Fruit fly (Drosophila melanogaster): Measurements from ENCODE around the gene bi.

bi gene

dm6 chrX:4423837-4424449, 11.3 kb downstream of the bi start:
- no peak for TF ChIP-seq Myc (optimal IDR thresholded peaks at IDR 0.05)
- no peak for TF ChIP-seq insv (optimal IDR thresholded peaks at IDR 0.05)
- TF ChIP-seq Sin3A (optimal IDR thresholded peaks at IDR 0.05), result no peak
- no peak for TF ChIP-seq ttk (optimal IDR thresholded peaks at IDR 0.05)
- TF ChIP-seq psq (optimal IDR thresholded peaks at IDR 0.05), result no peak
- no peak for TF ChIP-seq h (optimal IDR thresholded peaks at IDR 0.05)

- TF ChIP-seq insv (optimal IDR thresholded peaks at IDR 0.05), result no peak
- no peak for TF ChIP-seq Myc (optimal IDR thresholded peaks at IDR 0.05)
- no peak for TF ChIP-seq ttk (optimal IDR thresholded peaks at IDR 0.05)
- TF ChIP-seq h (optimal IDR thresholded peaks at IDR 0.05), result no peak
- TF ChIP-seq psq (optimal IDR thresholded peaks at IDR 0.05), result no peak
- no peak for TF ChIP-seq Sin3A (optimal IDR thresholded peaks at IDR 0.05)
Observed at dm6 chrX:4425016-4425415, 12.4 kb downstream of the bi start.

dm6 chrX:4426740-4427338, 14.2 kb downstream of the bi start:
- TF ChIP-seq h (optimal IDR thresholded peaks at IDR 0.05) (no peak), psq (optimal IDR thresholded peaks at IDR 0.05) (no peak), Sin3A (optimal IDR thresholded peaks at IDR 0.05) (no peak), ttk (optimal IDR thresholded peaks at IDR 0.05) (no peak), insv (optimal IDR thresholded peaks at IDR 0.05) (no peak), Myc (optimal IDR thresholded peaks at IDR 0.05) (no peak)

dm6 chrX:4434948-4435639, 22.4 kb downstream of the bi start:
- TF ChIP-seq ttk (optimal IDR thresholded peaks at IDR 0.05) (no peak), Myc (optimal IDR thresholded peaks at IDR 0.05) (no peak), psq (optimal IDR thresholded peaks at IDR 0.05) (no peak), insv (optimal IDR thresholded peaks at IDR 0.05) (no peak), Sin3A (optimal IDR thresholded peaks at IDR 0.05) (no peak), h (optimal IDR thresholded peaks at IDR 0.05) (no peak)

- no peak for TF ChIP-seq Sin3A (optimal IDR thresholded peaks at IDR 0.05)
- no peak for TF ChIP-seq Myc (optimal IDR thresholded peaks at IDR 0.05)
- TF ChIP-seq insv (optimal IDR thresholded peaks at IDR 0.05), result no peak
- no peak for TF ChIP-seq psq (optimal IDR thresholded peaks at IDR 0.05)
- no peak for TF ChIP-seq h (optimal IDR thresholded peaks at IDR 0.05)
- TF ChIP-seq ttk (optimal IDR thresholded peaks at IDR 0.05), result no peak
Observed at dm6 chrX:4438802-4439201, 26.1 kb downstream of the bi start.

- TF ChIP-seq psq (optimal IDR thresholded peaks at IDR 0.05) (no peak), insv (optimal IDR thresholded peaks at IDR 0.05) (no peak), ttk (optimal IDR thresholded peaks at IDR 0.05) (no peak), Sin3A (optimal IDR thresholded peaks at IDR 0.05) (no peak), h (optimal IDR thresholded peaks at IDR 0.05) (no peak), Myc (optimal IDR thresholded peaks at IDR 0.05) (no peak)
Observed at dm6 chrX:4442506-4442905, 29.9 kb downstream of the bi start.

dm6 chrX:4444810-4445209, 32.2 kb downstream of the bi start:
- TF ChIP-seq Sin3A (optimal IDR thresholded peaks at IDR 0.05) (no peak), ttk (optimal IDR thresholded peaks at IDR 0.05) (no peak), psq (optimal IDR thresholded peaks at IDR 0.05) (no peak), Myc (optimal IDR thresholded peaks at IDR 0.05) (no peak), insv (optimal IDR thresholded peaks at IDR 0.05) (no peak), h (optimal IDR thresholded peaks at IDR 0.05) (no peak)

- TF ChIP-seq Sin3A (optimal IDR thresholded peaks at IDR 0.05) (no peak), h (optimal IDR thresholded peaks at IDR 0.05) (no peak), psq (optimal IDR thresholded peaks at IDR 0.05) (no peak), insv (optimal IDR thresholded peaks at IDR 0.05) (no peak), Myc (optimal IDR thresholded peaks at IDR 0.05) (no peak), ttk (optimal IDR thresholded peaks at IDR 0.05) (no peak)
Observed at dm6 chrX:4446009-4446408, 33.4 kb downstream of the bi start.

- TF ChIP-seq insv (optimal IDR thresholded peaks at IDR 0.05) (no peak), h (optimal IDR thresholded peaks at IDR 0.05) (no peak), psq (optimal IDR thresholded peaks at IDR 0.05) (no peak), ttk (optimal IDR thresholded peaks at IDR 0.05) (no peak), Myc (optimal IDR thresholded peaks at IDR 0.05) (no peak), Sin3A (optimal IDR thresholded peaks at IDR 0.05) (no peak)
Observed at dm6 chrX:4447584-4447983, 34.9 kb downstream of the bi start.

dm6 chrX:4448677-4449076, 36.0 kb downstream of the bi start:
- TF ChIP-seq Sin3A (optimal IDR thresholded peaks at IDR 0.05) (no peak), Myc (optimal IDR thresholded peaks at IDR 0.05) (no peak), ttk (optimal IDR thresholded peaks at IDR 0.05) (no peak)

- TF ChIP-seq psq (optimal IDR thresholded peaks at IDR 0.05) (no peak), h (optimal IDR thresholded peaks at IDR 0.05) (no peak), Myc (optimal IDR thresholded peaks at IDR 0.05) (no peak), Sin3A (optimal IDR thresholded peaks at IDR 0.05) (no peak), ttk (optimal IDR thresholded peaks at IDR 0.05) (no peak), insv (optimal IDR thresholded peaks at IDR 0.05) (no peak)
Observed at dm6 chrX:4449514-4449913, 36.9 kb downstream of the bi start.

dm6 chrX:4452938-4453337, 40.3 kb downstream of the bi start:
- no peak for TF ChIP-seq Sin3A (optimal IDR thresholded peaks at IDR 0.05)
- no peak for TF ChIP-seq h (optimal IDR thresholded peaks at IDR 0.05)
- TF ChIP-seq ttk (optimal IDR thresholded peaks at IDR 0.05), result no peak
- TF ChIP-seq insv (optimal IDR thresholded peaks at IDR 0.05), result no peak
- no peak for TF ChIP-seq Myc (optimal IDR thresholded peaks at IDR 0.05)
- no peak for TF ChIP-seq psq (optimal IDR thresholded peaks at IDR 0.05)

All from Kc167 (cell line).